Worm (Caenorhabditis elegans): ENCODE measurements around the gene clec-2.

- TF ChIP-seq ref-1 (GFP tag; conservative IDR thresholded peaks at IDR 0.05), result no peak
- no peak for TF ChIP-seq ztf-29 (GFP tag; IDR thresholded peaks at IDR 0.05)
- no peak for TF ChIP-seq cog-1 (tag; optimal IDR thresholded peaks at IDR 0.05)
- no peak for TF ChIP-seq flt-1 (GFP tag; IDR thresholded peaks at IDR 0.05)
- no peak for TF ChIP-seq ztf-23 (GFP tag; IDR thresholded peaks at IDR 0.05)
- no peak for TF ChIP-seq med-1 (GFP tag; optimal IDR thresholded peaks at IDR 0.05; ENCODE audit: insufficient read depth)
These were observed 26.5 kb downstream of the clec-2 start, which contains the start of gene lido-8 for ce11 chrII:2996721-2997120.

All from whole organism, midembryonic.